Fruit fly (Drosophila melanogaster): ENCODE measurements around the gene rumpel.

The rumpel gene

DNA sequence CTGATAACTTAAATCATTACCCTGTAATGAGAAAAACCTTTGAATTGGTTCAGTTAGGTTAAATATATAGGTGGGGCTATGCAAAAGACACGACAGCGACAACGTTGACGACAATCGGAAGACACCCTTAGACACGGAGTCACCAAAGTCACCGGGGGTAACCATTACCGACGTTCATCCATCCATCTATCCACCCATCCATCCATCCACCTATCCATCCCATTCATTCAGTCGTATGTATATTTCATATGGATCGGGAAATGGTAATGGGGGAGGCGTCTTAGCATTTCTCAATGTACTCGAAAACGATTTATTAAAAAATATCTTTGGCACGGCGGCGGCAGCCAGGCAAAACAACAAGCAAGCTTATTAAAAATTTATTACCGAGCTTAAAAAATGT lies 43.7 kb downstream of the rumpel start:
- TF ChIP-seq CG7045 (GFP tag; optimal IDR thresholded peaks at IDR 0.05): no peak
- TF ChIP-seq ovo (GFP tag; optimal IDR thresholded peaks at IDR 0.05): no peak
- no peak for TF ChIP-seq CG11617 (GFP tag; optimal IDR thresholded peaks at IDR 0.05)
- TF ChIP-seq pad (GFP tag; optimal IDR thresholded peaks at IDR 0.05): no peak
- no peak for TF ChIP-seq CG5204 (GFP tag; optimal IDR thresholded peaks at IDR 0.05)
- TF ChIP-seq kay (GFP tag; ENCODE audit: borderline replicate concordance): no peak
- TF ChIP-seq Crg-1 (GFP tag; optimal IDR thresholded peaks at IDR 0.05): no peak
- no peak for TF ChIP-seq Mnt (GFP tag; optimal IDR thresholded peaks at IDR 0.05)
- TF ChIP-seq CG14711 (tag; optimal IDR thresholded peaks at IDR 0.05): no peak
- no peak for TF ChIP-seq tj (GFP tag; optimal IDR thresholded peaks at IDR 0.05)
- TF ChIP-seq cnc (optimal IDR thresholded peaks at IDR 0.05): no peak
- TF ChIP-seq CG7101 (tag; optimal IDR thresholded peaks at IDR 0.05): no peak
- TF ChIP-seq cic (GFP tag; optimal IDR thresholded peaks at IDR 0.05): no peak
- no peak for TF ChIP-seq CG1620 (GFP tag; optimal IDR thresholded peaks at IDR 0.05)

DNA sequence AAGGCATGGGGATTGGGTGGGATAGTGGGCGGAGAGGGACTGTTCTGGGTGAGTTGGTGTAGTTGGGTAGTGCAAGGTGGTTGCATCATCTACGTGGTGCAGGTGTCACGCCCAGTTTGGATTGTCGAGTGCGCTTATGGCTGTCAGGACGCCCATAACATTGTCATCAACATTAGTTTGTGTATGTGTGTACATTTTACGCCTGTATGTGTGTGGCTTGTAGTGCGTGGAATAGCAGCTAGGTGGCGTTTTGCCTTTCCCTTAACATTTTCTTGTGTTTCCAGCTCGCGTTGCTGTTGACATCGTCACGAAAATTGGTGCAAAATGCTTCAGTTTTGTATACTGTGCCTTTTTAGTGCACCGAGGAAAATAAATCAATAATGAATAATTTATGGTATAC lies 47.9 kb downstream of the rumpel start:
- TF ChIP-seq pad (GFP tag; optimal IDR thresholded peaks at IDR 0.05) (no peak), Clk (GFP tag; optimal IDR thresholded peaks at IDR 0.05) (no peak), CG5204 (GFP tag; optimal IDR thresholded peaks at IDR 0.05) (no peak), CG1620 (GFP tag; optimal IDR thresholded peaks at IDR 0.05) (no peak), cnc (optimal IDR thresholded peaks at IDR 0.05) (no peak), Hr96 (GFP tag; optimal IDR thresholded peaks at IDR 0.05) (no peak), CG12768 (GFP tag; optimal IDR thresholded peaks at IDR 0.05) (no peak), toe (GFP tag; optimal IDR thresholded peaks at IDR 0.05) (no peak), bab1 (GFP tag; optimal IDR thresholded peaks at IDR 0.05) (no peak)
